Fruit fly (Drosophila melanogaster) ovary, adult (tissue): ENCODE results near the gene CG11997.
A peak's percentile ranks its signal among the peaks of the same experiment; 100 is the strongest.

ENCODE experiments used
- CG17801 ChIP-seq: fragments of 200-800 bp; optimal IDR thresholded peaks from 2 replicates; lab custom pipeline; 2019; ENCODE audit warnings: missing biosample characterization, mild to moderate bottlenecking, missing genetic modification characterization, moderate library complexity; ENCODE audit not compliant: partially characterized antibody

Gene CG11997

DNA sequence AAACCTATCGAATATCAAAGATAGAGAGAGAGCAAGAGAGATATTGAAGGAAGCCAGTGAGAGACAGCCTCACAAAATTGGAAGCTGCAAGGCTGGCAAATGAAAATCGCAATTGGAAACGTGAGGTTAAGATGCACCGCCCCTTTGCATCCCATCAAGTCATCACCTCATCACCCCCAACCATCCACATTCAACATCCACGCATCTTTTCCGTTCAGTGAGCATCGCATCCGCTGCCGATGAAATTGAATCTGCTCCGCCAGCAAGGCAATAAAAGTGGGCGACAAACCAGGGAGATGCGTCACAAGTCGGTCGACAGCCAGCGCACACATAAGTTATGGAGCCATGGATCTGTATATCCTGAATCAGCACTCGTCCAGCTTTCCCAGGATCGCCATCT, at the start of gene CG11997:
TSS of gene CG11997 (plus strand) at position 301 of the 400 bp plus-strand sequence.
- TF ChIP-seq CG17801 (GFP tag; lab: Kevin White, UChicago) = no peak

DNA sequence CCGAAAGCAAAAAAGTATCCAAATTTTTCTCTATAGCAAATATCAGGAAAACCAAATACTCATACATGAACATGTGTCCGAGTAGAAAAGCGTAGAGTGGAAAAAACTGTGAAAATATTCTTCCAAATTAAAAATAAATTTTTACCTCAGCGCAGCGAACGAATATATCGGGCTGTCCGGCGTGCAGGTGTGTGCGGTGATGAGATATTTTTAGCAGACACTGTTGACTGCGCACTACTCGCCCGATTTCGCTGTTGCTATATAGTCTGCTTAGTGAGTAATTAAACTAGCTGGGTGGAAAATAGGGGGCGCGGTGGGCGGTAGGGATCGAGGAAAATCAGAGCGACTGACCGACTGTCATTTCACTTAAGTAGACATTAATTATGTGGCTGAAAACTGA, 47.1 kb upstream of the CG11997 start:
- TF ChIP-seq CG17801 (GFP tag; lab: Kevin White, UChicago) = no peak

DNA sequence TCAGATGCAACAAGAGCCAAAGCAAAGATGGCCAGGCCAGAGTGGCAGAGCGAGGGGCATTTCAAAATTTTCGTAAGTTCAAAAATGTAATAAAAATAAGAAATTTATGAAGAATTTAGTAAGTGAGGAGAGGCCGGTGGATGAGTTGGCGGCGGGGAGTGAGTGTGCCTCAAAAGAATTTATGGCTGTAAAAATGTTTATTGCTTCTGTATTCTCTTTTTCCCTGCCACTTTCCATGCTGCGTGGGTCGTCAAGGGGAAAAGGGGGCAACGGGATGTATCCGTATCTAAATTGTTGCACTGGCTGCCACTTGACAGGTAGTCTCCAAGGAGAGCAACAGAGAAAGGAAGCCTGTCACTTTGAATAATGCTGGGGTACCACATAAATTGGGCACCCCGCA, 45.9 kb upstream of the CG11997 start:
- no peak for TF ChIP-seq CG17801 (GFP tag; lab: Kevin White, UChicago)

DNA sequence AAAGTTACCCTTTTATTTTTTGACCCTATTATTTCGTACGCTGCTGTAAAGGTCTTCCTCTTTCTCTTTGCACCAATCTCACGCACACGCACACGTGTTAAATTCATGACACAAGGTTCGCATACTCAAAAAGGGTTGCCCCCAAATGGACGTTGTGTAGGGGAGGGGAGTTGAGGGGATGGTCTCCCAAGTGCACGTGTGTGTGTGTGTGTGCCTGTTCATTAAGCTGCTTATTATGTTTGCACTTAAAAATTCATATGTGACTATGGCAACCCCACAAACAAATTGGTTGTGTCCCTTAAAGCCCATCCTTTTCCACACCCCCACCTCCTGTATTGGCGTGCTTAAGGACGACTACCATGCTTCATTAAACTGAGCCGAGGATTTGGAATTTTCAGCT, 44.1 kb upstream of the CG11997 start:
- TF ChIP-seq CG17801 (GFP tag; lab: Kevin White, UChicago) = no peak

DNA sequence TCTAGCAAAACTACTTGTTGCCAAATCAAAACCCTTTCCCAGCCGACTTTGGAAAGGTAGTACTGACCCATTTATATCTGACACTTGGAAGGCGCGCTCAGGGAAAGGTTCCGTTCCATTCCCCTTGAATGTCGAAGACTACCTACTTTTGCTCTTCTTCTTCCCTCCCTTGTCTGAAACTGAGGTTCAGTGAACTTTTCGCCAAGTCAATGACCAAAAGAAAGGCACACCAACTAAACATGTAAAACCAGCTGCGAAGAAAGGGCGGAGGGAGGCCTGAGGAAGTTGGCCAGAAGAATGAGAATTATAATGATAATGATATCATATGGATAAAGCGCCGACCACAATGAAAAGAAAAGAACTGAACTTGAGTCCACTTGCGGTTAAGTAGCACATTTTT, 42.2 kb upstream of the CG11997 start:
- TF ChIP-seq CG17801 (GFP tag; lab: Kevin White, UChicago) = no peak

DNA sequence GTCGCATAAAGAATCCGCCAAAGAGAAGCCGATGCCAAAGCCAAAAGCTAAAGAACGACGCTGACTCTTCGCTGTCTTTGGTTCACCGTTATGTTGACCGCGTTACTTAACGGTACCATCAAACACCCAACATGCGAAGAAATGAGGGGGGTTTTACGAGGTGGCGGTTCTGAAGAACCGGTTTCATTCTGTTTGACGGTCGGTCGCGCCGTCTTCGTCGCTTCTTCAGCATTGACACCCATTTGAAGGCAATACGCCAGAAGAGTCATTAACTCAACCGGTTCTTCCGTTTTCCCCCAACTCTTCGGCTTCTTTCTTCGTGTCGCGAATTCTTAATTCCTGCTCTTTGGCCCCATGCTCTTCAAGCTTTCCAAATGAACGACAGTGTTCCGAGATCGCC, 39.1 kb upstream of the CG11997 start:
- TF ChIP-seq CG17801 (GFP tag; lab: Kevin White, UChicago) = no peak

DNA sequence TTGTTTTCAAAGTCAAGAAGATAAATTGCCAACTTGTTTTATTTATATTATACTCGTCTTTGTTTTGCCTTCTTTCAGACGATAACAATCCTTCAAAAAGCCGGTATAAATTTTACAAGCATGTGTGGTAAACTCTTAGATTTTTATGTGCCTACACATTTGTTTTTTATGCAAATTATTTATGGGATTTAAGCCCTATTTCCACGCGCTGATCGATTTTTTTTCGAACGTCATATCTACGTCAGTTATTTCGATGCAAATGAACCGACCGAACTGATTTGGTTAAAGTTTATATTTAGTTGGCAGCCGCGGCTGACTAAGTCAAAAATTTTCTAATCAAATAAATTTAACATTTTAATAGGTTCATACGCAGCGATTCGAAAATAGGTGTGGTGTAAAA, 37.2 kb upstream of the CG11997 start:
- TF ChIP-seq CG17801 (GFP tag; lab: Kevin White, UChicago) = no peak

DNA sequence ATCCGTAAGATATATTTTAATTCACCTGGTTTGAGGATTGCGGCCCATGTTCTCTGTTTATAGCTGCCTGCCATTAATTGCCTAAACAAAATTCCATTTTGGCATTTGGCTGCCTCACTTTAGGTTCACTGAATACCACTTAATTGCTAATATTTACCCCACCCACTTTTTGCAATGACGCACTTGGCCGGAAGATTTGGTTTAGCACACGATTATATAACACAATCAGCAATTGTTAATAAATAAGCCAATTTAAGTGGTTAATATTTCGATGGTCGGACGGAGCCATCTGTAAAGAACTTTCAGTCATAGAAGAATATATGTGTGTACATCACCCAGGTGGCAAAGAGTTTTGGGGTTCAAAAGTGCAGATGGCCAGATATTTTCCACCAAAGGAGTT, 36.4 kb upstream of the CG11997 start:
- TF ChIP-seq CG17801 (GFP tag; lab: Kevin White, UChicago) = no peak

DNA sequence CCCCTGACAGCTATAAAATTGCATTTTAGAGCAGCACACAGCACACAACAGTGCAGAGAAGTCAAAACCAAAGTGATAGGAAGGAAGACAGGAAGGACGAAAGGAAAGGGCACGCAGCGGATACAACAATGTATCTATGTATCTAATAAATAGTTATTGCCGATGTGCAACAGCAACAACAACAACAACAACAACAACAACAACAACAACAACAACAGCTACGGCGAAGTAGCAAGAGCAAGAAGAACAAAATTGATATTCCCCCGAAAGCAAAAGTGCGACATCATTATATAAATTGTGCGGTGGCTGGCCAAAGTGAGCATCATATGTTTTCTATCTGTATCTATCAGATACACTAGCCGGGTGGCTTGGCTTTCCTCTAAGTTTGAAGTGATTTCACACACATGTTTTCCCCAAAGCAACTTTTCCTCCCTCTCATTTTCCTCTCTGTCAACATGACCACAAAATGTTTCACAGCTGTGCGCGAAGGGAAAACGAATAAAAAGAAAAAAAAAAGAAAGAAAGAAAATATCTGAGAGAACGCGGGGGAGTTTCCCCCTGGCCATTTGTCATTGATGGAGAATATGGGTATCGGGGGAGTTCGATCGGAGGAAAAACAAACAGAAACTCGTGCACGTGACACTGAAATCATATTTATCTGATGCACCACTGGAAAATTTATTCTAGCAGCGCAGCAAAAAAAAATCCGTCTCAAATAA, 33.2 kb upstream of the CG11997 start:
- TF ChIP-seq CG17801 (GFP tag; lab: Kevin White, UChicago) = no peak

DNA sequence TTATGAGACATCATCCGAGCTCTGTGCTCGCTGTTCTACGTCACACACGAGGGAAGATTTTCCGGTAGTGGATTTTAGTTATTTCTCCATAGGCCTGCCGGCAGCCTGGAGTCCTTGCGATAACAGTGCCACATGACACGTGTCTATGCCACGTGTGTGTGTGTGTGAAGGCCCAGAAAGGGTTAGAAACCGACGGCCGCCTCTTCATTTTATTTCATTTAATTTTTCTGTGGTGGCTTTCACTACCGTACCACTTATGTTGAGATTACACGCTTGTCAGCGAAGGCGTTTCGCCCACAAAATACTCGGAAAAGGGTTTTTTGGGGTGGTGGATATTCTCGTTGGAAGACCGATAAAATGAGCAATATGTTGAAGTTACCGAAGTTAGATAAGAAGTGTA, 32.2 kb upstream of the CG11997 start:
- TF ChIP-seq CG17801 (GFP tag; lab: Kevin White, UChicago) = no peak

DNA sequence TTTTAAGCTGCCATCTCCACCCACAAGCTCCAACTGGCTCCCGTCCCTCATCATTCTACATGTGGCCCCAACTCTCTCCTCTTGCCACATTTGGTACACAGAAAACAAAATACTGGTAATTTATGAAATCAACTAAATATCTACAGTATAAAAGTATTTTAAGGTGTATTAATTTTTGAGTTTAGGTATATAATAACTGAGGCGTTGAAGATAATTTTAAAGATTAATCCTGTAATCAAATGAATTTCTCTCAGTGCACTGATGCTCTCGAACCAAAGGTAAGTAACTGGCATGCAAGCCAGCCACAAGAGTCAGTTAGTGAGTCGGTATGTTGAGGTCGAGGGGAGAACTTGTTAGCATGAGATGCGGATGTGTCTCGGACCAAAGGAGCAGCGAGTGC, 29.9 kb upstream of the CG11997 start:
- TF ChIP-seq CG17801 (GFP tag; lab: Kevin White, UChicago) = no peak

DNA sequence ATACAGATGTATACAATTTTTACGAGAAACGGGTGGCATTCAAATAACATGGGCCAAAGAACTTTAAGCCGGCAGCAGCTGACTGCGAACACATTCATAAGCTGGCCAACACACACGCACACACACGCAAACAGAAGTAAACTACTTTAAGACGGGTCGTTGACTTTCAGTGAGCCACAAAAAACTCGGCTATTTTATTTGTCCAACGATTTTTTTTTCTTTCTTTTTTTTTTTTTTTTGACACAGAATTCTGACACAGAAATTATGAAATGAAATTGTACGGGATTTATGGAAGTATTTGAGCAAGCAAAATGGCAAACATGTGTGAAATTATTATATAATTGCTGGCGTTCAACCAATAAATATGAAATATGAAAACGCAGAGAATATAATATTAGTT, 27.5 kb upstream of the CG11997 start:
- no peak for TF ChIP-seq CG17801 (GFP tag; lab: Kevin White, UChicago)

DNA sequence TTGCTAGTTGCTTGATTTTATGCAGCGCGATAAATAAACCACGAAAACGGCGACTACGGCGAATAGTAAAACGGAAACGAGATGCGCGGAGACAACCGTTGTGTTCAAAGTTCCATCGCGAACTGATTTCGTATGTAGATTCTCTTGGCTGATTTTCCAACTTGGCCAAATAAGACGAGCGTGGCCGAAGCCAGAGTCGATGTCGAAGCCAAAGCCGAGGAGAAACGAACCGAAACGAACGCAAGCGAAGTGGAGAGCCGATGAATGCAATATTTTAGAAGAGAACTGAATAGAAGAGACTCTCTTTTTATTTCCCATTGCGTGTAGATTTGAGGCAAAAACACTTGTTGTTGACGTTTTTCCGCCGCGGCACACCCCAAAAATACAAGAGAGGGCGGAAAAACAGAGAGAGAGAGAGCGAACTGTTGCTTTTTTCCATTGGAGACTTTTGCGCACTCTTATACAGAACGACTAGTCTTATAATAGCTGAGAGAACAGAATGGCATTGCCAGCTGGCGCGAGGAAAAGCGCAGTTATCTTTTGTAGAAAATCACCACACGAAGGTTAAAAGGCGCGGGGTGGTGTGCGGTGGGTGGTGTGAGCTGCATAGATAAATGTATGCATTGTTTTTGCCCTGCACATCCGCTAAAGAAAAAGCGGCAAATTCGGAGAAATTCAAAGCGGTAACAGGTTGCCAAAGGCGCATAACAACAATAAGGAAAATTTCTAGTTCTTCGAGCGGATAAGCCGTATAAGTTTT, 19.3 kb upstream of the CG11997 start:
- peak; percentile 75 for TF ChIP-seq CG17801 (GFP tag; lab: Kevin White, UChicago)

DNA sequence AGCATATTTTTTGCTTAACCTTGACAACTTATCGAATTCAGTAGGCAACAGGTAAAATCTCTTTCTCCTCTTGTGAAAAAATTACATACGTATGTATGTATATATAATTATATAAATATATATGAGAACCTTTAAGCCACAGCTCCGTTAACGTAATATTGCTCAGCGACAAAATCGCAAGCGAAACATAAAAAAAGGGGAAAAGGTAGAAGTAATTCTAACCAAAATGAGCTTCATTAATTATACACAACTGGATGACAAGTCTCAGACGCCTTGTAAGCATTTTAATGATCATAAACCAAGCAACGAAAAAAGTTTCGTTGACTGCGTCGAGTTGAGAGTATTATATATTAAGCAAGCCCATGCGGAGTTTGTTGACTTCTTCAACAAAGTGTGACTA, 18.4 kb upstream of the CG11997 start:
- no peak for TF ChIP-seq CG17801 (GFP tag; lab: Kevin White, UChicago)

DNA sequence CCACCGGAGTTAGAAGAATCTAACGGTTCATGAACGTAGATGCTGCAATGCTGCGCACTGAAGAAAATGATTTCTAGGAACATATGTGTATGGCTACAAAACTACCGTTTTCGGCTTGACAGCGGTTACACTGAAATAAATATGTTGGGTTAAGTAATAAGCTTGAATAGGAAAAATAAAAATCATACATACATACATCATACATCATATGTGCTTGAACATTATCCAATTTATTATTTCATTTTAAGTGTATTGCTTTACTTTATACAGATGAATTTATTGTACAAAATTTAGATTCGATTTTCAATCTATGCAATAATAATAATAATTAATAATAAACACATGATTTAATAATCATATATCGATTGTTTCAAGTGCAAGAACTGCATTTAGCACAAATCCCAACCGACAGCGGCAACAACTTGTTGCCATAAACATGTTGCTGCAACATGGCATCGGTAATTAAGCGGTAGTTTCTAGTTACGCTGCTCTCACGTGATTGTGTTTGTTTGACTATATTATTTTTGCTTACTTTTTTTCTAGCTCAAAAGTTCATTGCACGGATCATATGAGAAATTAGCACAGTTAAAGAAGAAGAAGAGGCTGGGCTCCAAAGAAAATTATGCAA, 17.4 kb upstream of the CG11997 start:
- TF ChIP-seq CG17801 (GFP tag; lab: Kevin White, UChicago) = no peak

DNA sequence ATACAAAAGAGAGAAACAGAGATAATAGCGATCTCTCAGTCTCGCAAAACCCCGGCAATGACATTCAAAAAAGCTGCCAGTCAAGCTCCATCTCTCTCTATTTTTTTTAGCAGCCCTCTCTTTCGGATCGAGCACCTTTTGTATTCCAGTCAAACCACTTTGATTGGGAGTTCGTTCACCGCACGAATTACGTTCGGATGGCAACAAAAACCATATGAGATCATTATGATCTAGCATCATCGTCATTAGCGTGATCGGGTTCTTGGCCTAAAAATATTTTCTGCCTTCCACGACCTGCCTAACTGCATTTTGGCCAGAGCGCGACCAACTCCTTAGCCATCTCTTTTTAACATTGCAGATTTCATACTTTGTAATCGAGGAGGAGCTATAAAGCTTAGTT, 16.9 kb upstream of the CG11997 start:
- TF ChIP-seq CG17801 (GFP tag; lab: Kevin White, UChicago) = no peak
